Fruit fly (Drosophila melanogaster) whole organism, embryonic: Measurements from ENCODE around the gene CG17198.

Experiments
- BEAF-32 ChIP-seq: fragments of 200-800 bp; sonication (Bioruptor generic); optimal IDR thresholded peaks from 3 replicates; lab custom pipeline; 2017; ENCODE audit warnings: missing biosample characterization, missing genetic modification characterization, mild to moderate bottlenecking, moderate library complexity, missing genetic modification reagents
- CG7987 ChIP-seq: fragments of 200-800 bp; sonication (Bioruptor generic); optimal IDR thresholded peaks from 2 replicates; lab custom pipeline; 2018; ENCODE audit warnings: missing biosample characterization, mild to moderate bottlenecking, missing genetic modification characterization, moderate library complexity
- Hr39 ChIP-seq: fragments of >200 bp; optimal IDR thresholded peaks from 2 replicates; lab custom pipeline; 2017
- Lpt ChIP-seq: fragments of >200 bp; optimal IDR thresholded peaks from 2 replicates; lab custom pipeline; 2018; ENCODE audit warnings: missing biosample characterization, missing genetic modification characterization
- Mrtf ChIP-seq: fragments of 200-800 bp; sonication (Bioruptor generic); IDR thresholded peaks from 3 replicates; pipeline ENCODE4 v1.3.6; 2022; ENCODE audit warnings: missing biosample characterization, missing genetic modification characterization
- h ChIP-seq: fragments of >200 bp; optimal IDR thresholded peaks from 2 replicates; lab custom pipeline; 2017
- ken ChIP-seq: fragments of 200-800 bp; sonication (Bioruptor generic); IDR thresholded peaks from 3 replicates; pipeline ENCODE4 v1.3.6; 2022; ENCODE audit warnings: missing biosample characterization, missing genetic modification characterization
- nau ChIP-seq: fragments of 200-800 bp; sonication (Bioruptor generic); optimal IDR thresholded peaks from 3 replicates; lab custom pipeline; 2017; ENCODE audit warnings: missing biosample characterization, mild to moderate bottlenecking, missing genetic modification characterization, missing genetic modification reagents
- slp2 ChIP-seq: fragments of 200-800 bp; sonication (Bioruptor generic); optimal IDR thresholded peaks from 2 replicates; lab custom pipeline; 2016; ENCODE audit warnings: missing biosample characterization, missing genetic modification characterization

DNA sequence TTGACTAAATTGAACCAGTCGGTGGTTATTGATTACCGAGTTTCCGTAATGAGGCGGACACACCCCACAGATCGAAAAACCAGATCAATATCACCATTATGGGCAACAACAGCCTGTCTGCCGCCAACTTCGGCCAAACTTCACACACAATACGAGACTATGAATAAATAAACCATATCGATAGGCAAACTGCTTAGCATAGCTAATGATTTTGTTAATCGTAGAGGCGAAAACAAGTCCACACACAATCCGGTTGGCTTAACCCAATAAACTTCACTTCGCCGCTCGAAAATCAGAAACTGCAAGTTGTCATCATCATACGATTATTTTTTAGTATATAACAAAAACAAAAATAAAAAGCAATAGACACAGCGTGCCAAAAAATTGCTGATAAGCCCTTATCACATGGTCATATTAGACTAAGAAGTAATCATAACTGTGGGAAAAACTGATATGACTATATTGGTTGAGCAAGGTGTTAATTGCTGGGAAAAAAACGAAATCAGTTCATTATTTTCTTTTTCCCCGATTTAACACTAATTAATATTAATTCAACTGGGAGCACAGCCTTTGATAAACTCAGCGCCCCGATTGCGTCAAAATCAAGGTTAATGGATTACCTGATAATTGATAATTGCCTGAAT lies 19.2 kb downstream of the CG17198 start:
- TF ChIP-seq ken, result no peak
- no peak for TF ChIP-seq Mrtf (GFP tag; lab: Robert Waterston, UW)
- no peak for TF ChIP-seq h (lab: Kevin White, UChicago)
- no peak for TF ChIP-seq CG7987 (GFP tag; lab: Kevin White, UChicago)
- TF ChIP-seq nau (GFP tag; lab: Kevin White, UChicago), result no peak
- no peak for TF ChIP-seq slp2 (GFP tag; lab: Kevin White, UChicago)
- TF ChIP-seq Hr39 (lab: Kevin White, UChicago), result no peak
- no peak for TF ChIP-seq Lpt (GFP tag; lab: Kevin White, UChicago)
- no peak for TF ChIP-seq BEAF-32 (GFP tag; lab: Kevin White, UChicago)
